Worm (Caenorhabditis elegans): ENCODE results near the gene jmjd-3.2.

The jmjd-3.2 gene

ce11 chrX:14428052-14428451, 20.0 kb upstream of the jmjd-3.2 start, which contains the start of gene F23D12.1:
Gene F23D12.1 (minus strand): TSS chrX:14428152.
- TF ChIP-seq rnt-1 (tag; optimal IDR thresholded peaks at IDR 0.05) (no peak), F13H6.1 (tag; optimal IDR thresholded peaks at IDR 0.05) (no peak), ceh-45 (GFP tag; IDR thresholded peaks at IDR 0.05) (no peak), ceh-19 (GFP tag; optimal IDR thresholded peaks at IDR 0.05) (no peak), dmd-4 (tag; optimal IDR thresholded peaks at IDR 0.05; ENCODE audit: borderline replicate concordance) (no peak)

DNA sequence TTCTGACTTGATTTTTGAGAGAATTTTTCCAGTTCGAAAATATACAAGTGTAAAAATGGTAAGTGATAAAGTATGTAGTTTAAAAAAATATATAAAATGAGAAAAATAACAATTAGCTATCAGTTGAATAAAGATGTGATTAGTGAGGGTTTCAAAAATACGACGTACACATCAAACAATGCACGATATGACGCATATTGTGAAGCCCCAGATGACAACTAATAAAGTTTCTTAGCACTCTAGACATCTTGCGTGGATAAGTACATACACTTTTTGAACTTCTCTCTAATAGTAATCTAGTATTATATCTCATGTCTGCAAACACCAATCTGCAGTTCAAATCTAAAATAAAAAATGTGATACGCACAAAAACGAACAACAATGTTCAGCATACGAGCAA, 17.6 kb upstream of the jmjd-3.2 start:
- TF ChIP-seq unc-3 (GFP tag; conservative IDR thresholded peaks at IDR 0.05) (no peak), unc-3 (tag; optimal IDR thresholded peaks at IDR 0.05) (no peak), hlh-8 (tag; optimal IDR thresholded peaks at IDR 0.05) (no peak), pax-1 (tag; optimal IDR thresholded peaks at IDR 0.05) (no peak), dmd-4 (tag; optimal IDR thresholded peaks at IDR 0.05; ENCODE audit: borderline replicate concordance) (no peak), lin-11 (tag; optimal IDR thresholded peaks at IDR 0.05) (no peak), C08G9.2 (tag; optimal IDR thresholded peaks at IDR 0.05) (no peak), pha-2 (tag; optimal IDR thresholded peaks at IDR 0.05) (no peak), pag-3 (tag; optimal IDR thresholded peaks at IDR 0.05; ENCODE audit: borderline replicate concordance) (no peak), unc-42 (tag; optimal IDR thresholded peaks at IDR 0.05) (no peak), tbx-2 (tag; optimal IDR thresholded peaks at IDR 0.05) (no peak), ceh-9 (tag; optimal IDR thresholded peaks at IDR 0.05) (no peak), fkh-6 (tag; optimal IDR thresholded peaks at IDR 0.05) (no peak), ceh-2 (tag; optimal IDR thresholded peaks at IDR 0.05) (no peak), unc-55 (GFP tag; optimal IDR thresholded peaks at IDR 0.05) (no peak), pha-4 (tag; optimal IDR thresholded peaks at IDR 0.05) (no peak), ref-2 (tag; optimal IDR thresholded peaks at IDR 0.05) (no peak), ceh-31 (tag; optimal IDR thresholded peaks at IDR 0.05) (no peak), sdc-2 (tag; optimal IDR thresholded peaks at IDR 0.05) (no peak), tbx-7 (tag; optimal IDR thresholded peaks at IDR 0.05) (no peak)

DNA sequence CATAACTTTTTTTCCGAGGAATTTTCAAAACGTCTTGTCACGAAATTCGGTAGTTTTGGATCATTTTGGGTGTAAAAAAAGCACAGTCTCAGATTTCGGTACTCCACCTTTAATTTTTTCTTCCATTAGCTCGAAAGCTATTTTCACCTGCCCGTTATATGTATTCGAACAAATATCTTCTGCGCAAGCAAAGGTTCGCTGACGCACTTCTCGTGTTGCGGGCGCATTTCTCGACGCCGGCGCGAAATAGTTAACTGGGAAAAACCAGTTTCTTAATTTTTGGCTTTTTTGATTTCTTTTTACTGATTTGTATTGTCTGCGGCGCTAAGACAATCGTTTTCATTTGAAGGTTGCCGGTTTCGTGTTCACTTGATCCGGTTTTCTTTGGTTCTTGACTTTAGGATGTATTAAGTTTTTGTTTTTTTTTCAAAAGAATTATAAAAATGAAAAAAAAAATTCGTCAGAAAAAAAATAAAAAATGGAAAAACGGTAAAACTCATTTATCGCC, 12.3 kb upstream of the jmjd-3.2 start:
- TF ChIP-seq F13H6.1 (tag; optimal IDR thresholded peaks at IDR 0.05) (no peak), ztf-16 (tag; optimal IDR thresholded peaks at IDR 0.05) (no peak)

ce11 chrX:14442321-14442720, 5.7 kb upstream of the jmjd-3.2 start, which contains the start of gene F23D12.3:
Gene F23D12.3 (plus strand): TSS chrX:14442621.
- TF ChIP-seq eyg-1 (tag; optimal IDR thresholded peaks at IDR 0.05) (no peak), ceh-9 (tag; optimal IDR thresholded peaks at IDR 0.05) (no peak), ceh-19 (GFP tag; optimal IDR thresholded peaks at IDR 0.05) (no peak), ceh-48 (tag; optimal IDR thresholded peaks at IDR 0.05) (no peak), unc-55 (GFP tag; optimal IDR thresholded peaks at IDR 0.05) (no peak), sdc-2 (tag; optimal IDR thresholded peaks at IDR 0.05) (no peak), pax-1 (tag; optimal IDR thresholded peaks at IDR 0.05) (no peak), unc-86 (tag; optimal IDR thresholded peaks at IDR 0.05) (no peak), rnt-1 (tag; optimal IDR thresholded peaks at IDR 0.05) (no peak), pag-3 (tag; optimal IDR thresholded peaks at IDR 0.05; ENCODE audit: borderline replicate concordance) (no peak), K02D7.2 (tag; optimal IDR thresholded peaks at IDR 0.05) (no peak), ama-1 (optimal IDR thresholded peaks at IDR 0.05) (no peak), odd-2 (tag; optimal IDR thresholded peaks at IDR 0.05) (no peak), mec-3 (tag; optimal IDR thresholded peaks at IDR 0.05; ENCODE audit: borderline replicate concordance) (no peak), tbx-2 (tag; optimal IDR thresholded peaks at IDR 0.05) (no peak), ceh-45 (GFP tag; IDR thresholded peaks at IDR 0.05) (no peak)

DNA sequence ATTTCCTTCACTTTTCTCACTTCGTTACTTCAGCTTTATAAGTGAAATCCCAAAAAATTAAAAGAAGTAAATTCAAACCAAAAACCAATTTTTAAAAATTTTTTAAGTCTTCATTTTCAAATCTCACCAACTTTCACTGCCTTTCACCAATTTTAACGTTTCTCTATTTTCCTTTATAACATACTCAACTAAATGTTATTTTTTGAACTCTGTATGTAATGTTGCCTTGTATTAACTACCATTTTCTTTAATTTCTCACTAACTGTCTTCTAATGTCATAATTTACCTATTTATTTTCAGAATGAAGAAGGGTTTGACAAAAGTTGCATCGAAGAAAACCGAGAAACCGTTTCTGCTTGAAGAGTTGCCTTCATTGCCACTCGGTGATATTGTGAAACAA, 3.3 kb upstream of the jmjd-3.2 start, which contains the start of gene F23D12.4:
Gene F23D12.4 (plus strand): TSS at position 301 of the 400 bp plus-strand sequence.
- no peak for TF ChIP-seq tbx-2 (tag; optimal IDR thresholded peaks at IDR 0.05)
- TF ChIP-seq ceh-2 (tag; optimal IDR thresholded peaks at IDR 0.05) = no peak
- no peak for TF ChIP-seq tbx-7 (tag; optimal IDR thresholded peaks at IDR 0.05)
- no peak for TF ChIP-seq lin-11 (tag; optimal IDR thresholded peaks at IDR 0.05)
- no peak for TF ChIP-seq ceh-6 (GFP tag; optimal IDR thresholded peaks at IDR 0.05)
- TF ChIP-seq fkh-10 (GFP tag; optimal IDR thresholded peaks at IDR 0.05) = no peak
- no peak for TF ChIP-seq odd-2 (tag; optimal IDR thresholded peaks at IDR 0.05)
- no peak for TF ChIP-seq dmd-4 (tag; optimal IDR thresholded peaks at IDR 0.05; ENCODE audit: borderline replicate concordance)
- TF ChIP-seq ets-4 (tag; optimal IDR thresholded peaks at IDR 0.05) = no peak
- no peak for TF ChIP-seq ceh-30 (tag; optimal IDR thresholded peaks at IDR 0.05)
- no peak for TF ChIP-seq sdc-2 (tag; optimal IDR thresholded peaks at IDR 0.05)
- TF ChIP-seq unc-42 (tag; optimal IDR thresholded peaks at IDR 0.05) = no peak
- no peak for TF ChIP-seq elt-2 (tag; optimal IDR thresholded peaks at IDR 0.05)
- no peak for TF ChIP-seq K09A11.1 (tag; optimal IDR thresholded peaks at IDR 0.05; ENCODE audit: insufficient read depth)
- no peak for TF ChIP-seq unc-86 (tag; optimal IDR thresholded peaks at IDR 0.05)
